Worm (Caenorhabditis elegans): ENCODE results near the gene srx-97.

DNA sequence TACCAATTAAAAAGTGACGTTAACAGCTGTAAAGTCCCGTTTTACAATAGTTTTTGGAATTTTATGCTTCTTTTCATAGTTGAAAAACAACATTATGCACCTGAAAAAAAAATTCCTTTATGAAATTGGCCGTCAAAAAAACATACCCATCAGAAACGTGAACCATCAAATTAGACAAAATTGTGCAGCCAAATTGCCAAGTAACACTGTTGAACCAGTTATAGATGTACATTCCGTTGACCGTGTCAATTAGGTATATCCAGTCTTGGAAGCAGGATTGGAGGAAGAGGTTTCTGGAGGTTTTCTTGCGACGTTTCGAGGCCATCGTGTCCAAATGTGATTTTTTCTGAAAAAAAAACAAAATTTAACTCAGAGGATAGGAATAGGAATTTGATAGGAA lies at the start of gene srx-97:
- TF ChIP-seq dao-5 (tag; optimal IDR thresholded peaks at IDR 0.05) (no peak), him-1 (tag; optimal IDR thresholded peaks at IDR 0.05) (no peak)

Measured in whole organism, L4/young adult.